Worm (Caenorhabditis elegans): Measurements from ENCODE around the gene rpl-35.

ce11 chrIII:7858407-7859029, 3.6 kb downstream of the rpl-35 start, which contains the start of the genes coq-5 and ufm-1:
- no peak for TF ChIP-seq lin-38 (GFP tag; IDR thresholded peaks at IDR 0.05)
- TF ChIP-seq lin-39 (tag; optimal IDR thresholded peaks at IDR 0.05) = no peak
- TF ChIP-seq egl-27 (tag; optimal IDR thresholded peaks at IDR 0.05) = no peak

Data from whole organism, L4 larva.